Fruit fly (Drosophila melanogaster) whole organism, prepupa: Measurements from ENCODE around the gene robo3.

Experiments
- Blimp-1 ChIP-seq: fragments of 200-800 bp; sonication (Bioruptor generic); optimal IDR thresholded peaks from 3 replicates; lab custom pipeline; 2017; ENCODE audit warnings: missing biosample characterization, missing genetic modification characterization, mild to moderate bottlenecking, moderate library complexity, missing genetic modification reagents
- CG10631 ChIP-seq: fragments of 200-800 bp; sonication (Bioruptor generic); optimal IDR thresholded peaks from 2 replicates; lab custom pipeline; 2016; ENCODE audit warnings: missing biosample characterization, missing genetic modification characterization
- CG11294 ChIP-seq: fragments of 200-800 bp; sonication (Bioruptor generic); IDR thresholded peaks from 2 replicates; pipeline ENCODE4 v1.3.6; 2022; ENCODE audit warnings: missing biosample characterization, missing genetic modification characterization
- CG11762 ChIP-seq: fragments of 200-800 bp; sonication (Bioruptor generic); optimal IDR thresholded peaks from 3 replicates; lab custom pipeline; 2016; ENCODE audit warnings: missing biosample characterization, missing genetic modification characterization; ENCODE audit not compliant: insufficient read depth
- CG11902 ChIP-seq: fragments of 200-800 bp; sonication (Bioruptor generic); optimal IDR thresholded peaks from 3 replicates; lab custom pipeline; 2016; ENCODE audit warnings: missing biosample characterization, missing genetic modification characterization
- CG16779 ChIP-seq: fragments of 200-800 bp; sonication (Bioruptor generic); optimal IDR thresholded peaks from 3 replicates; lab custom pipeline; 2017; ENCODE audit warnings: missing biosample characterization, mild to moderate bottlenecking, missing genetic modification characterization
- CG3032 ChIP-seq: fragments of 200-800 bp; optimal IDR thresholded peaks from 2 replicates; lab custom pipeline; 2019; ENCODE audit warnings: missing biosample characterization, mild to moderate bottlenecking, missing genetic modification characterization, moderate library complexity
- CG31627 ChIP-seq: fragments of 200-800 bp; sonication (Bioruptor generic); optimal IDR thresholded peaks from 3 replicates; lab custom pipeline; 2016; ENCODE audit warnings: missing biosample characterization, missing genetic modification characterization
- CG32006 ChIP-seq: fragments of 200-800 bp; sonication (Bioruptor generic); optimal IDR thresholded peaks from 3 replicates; lab custom pipeline; 2017; ENCODE audit warnings: missing biosample characterization, mild to moderate bottlenecking, missing genetic modification characterization
- CG34406 ChIP-seq: fragments of 200-800 bp; sonication (Bioruptor generic); optimal IDR thresholded peaks from 3 replicates; lab custom pipeline; 2016; ENCODE audit warnings: missing biosample characterization, missing genetic modification characterization
- CG6276 ChIP-seq: fragments of 200-800 bp; sonication (Bioruptor generic); optimal IDR thresholded peaks from 2 replicates; lab custom pipeline; 2017; ENCODE audit warnings: missing biosample characterization, mild to moderate bottlenecking, missing genetic modification characterization
- CG6792 ChIP-seq: fragments of 200-800 bp; sonication (Bioruptor generic); optimal IDR thresholded peaks from 3 replicates; lab custom pipeline; 2016; ENCODE audit warnings: missing biosample characterization, missing genetic modification characterization
- CG6808 ChIP-seq: fragments of 200-800 bp; sonication (Bioruptor generic); optimal IDR thresholded peaks from 3 replicates; lab custom pipeline; 2017; ENCODE audit warnings: missing biosample characterization, missing genetic modification characterization, mild to moderate bottlenecking, moderate library complexity, missing genetic modification reagents
- CG7368 ChIP-seq: fragments of 200-800 bp; sonication (Bioruptor generic); optimal IDR thresholded peaks from 3 replicates; lab custom pipeline; 2016; ENCODE audit warnings: missing biosample characterization, missing genetic modification characterization
- CG8119 ChIP-seq: fragments of 200-800 bp; sonication (Bioruptor generic); IDR thresholded peaks from 3 replicates; pipeline ENCODE4 v1.3.6; 2022; ENCODE audit warnings: missing biosample characterization, missing genetic modification characterization
- CG8319 ChIP-seq: fragments of 200-800 bp; sonication (Bioruptor generic); optimal IDR thresholded peaks from 3 replicates; lab custom pipeline; 2016; ENCODE audit warnings: missing biosample characterization, missing genetic modification characterization
- CG9139 ChIP-seq: fragments of 200-800 bp; sonication (Bioruptor generic); optimal IDR thresholded peaks from 3 replicates; lab custom pipeline; 2017; ENCODE audit warnings: missing biosample characterization, mild to moderate bottlenecking, missing genetic modification characterization
- Eip75B ChIP-seq: fragments of 200-800 bp; sonication (Bioruptor generic); optimal IDR thresholded peaks from 3 replicates; lab custom pipeline; 2016; ENCODE audit warnings: missing biosample characterization, missing genetic modification characterization
- Eip78C ChIP-seq: fragments of 200-800 bp; sonication (Bioruptor generic); peaks from one replicate; lab custom pipeline; 2016; ENCODE audit warnings: missing biosample characterization, missing genetic modification characterization
- Eip93F ChIP-seq: fragments of 200-800 bp; sonication (Bioruptor generic); optimal IDR thresholded peaks from 2 replicates; lab custom pipeline; 2016; ENCODE audit warnings: missing biosample characterization, mild to moderate bottlenecking, missing genetic modification characterization
- Ets96B ChIP-seq: fragments of 200-800 bp; optimal IDR thresholded peaks from 2 replicates; lab custom pipeline; 2019; ENCODE audit warnings: missing biosample characterization, mild to moderate bottlenecking, missing genetic modification characterization, moderate library complexity
- Hr38 ChIP-seq: sonication (Bioruptor generic); optimal IDR thresholded peaks from 2 replicates; lab custom pipeline; 2016; ENCODE audit warnings: missing biosample characterization, missing genetic modification characterization
- Hr39 ChIP-seq: fragments of 200-800 bp; sonication (Bioruptor generic); optimal IDR thresholded peaks from 2 replicates; lab custom pipeline; 2016; ENCODE audit warnings: missing biosample characterization, missing genetic modification characterization
- Hr4 ChIP-seq: fragments of 200-800 bp; sonication (Bioruptor generic); optimal IDR thresholded peaks from 3 replicates; lab custom pipeline; 2016; ENCODE audit warnings: missing biosample characterization, missing genetic modification characterization
- Met ChIP-seq: fragments of 200-800 bp; sonication (Bioruptor generic); optimal IDR thresholded peaks from 3 replicates; lab custom pipeline; 2016; ENCODE audit warnings: missing biosample characterization, missing genetic modification characterization
- OdsH ChIP-seq: fragments of 200-800 bp; sonication (Bioruptor generic); optimal IDR thresholded peaks from 3 replicates; lab custom pipeline; 2016; ENCODE audit warnings: missing biosample characterization, missing genetic modification characterization
- Sox102F ChIP-seq: fragments of 200-800 bp; sonication (Bioruptor generic); optimal IDR thresholded peaks from 2 replicates; lab custom pipeline; 2016; ENCODE audit warnings: missing biosample characterization, mild to moderate bottlenecking, missing genetic modification characterization
- Sox14 ChIP-seq: fragments of 200-800 bp; sonication (Bioruptor generic); optimal IDR thresholded peaks from 3 replicates; lab custom pipeline; 2016; ENCODE audit warnings: missing biosample characterization, missing genetic modification characterization
- Sox15 ChIP-seq: fragments of 200-800 bp; sonication (Bioruptor generic); optimal IDR thresholded peaks from 3 replicates; lab custom pipeline; 2016; ENCODE audit warnings: missing biosample characterization, missing genetic modification characterization
- achi ChIP-seq: fragments of 200-800 bp; sonication (Bioruptor generic); optimal IDR thresholded peaks from 3 replicates; lab custom pipeline; 2016; ENCODE audit warnings: missing biosample characterization, missing genetic modification characterization
- acj6 ChIP-seq: fragments of 200-800 bp; sonication (Bioruptor generic); optimal IDR thresholded peaks from 3 replicates; lab custom pipeline; 2016; ENCODE audit warnings: missing biosample characterization, missing genetic modification characterization
- cyc ChIP-seq: fragments of 200-800 bp; sonication (Bioruptor generic); optimal IDR thresholded peaks from 3 replicates; lab custom pipeline; 2016; ENCODE audit warnings: missing biosample characterization, missing genetic modification characterization
- dac ChIP-seq: fragments of 200-800 bp; sonication (Bioruptor generic); optimal IDR thresholded peaks from 2 replicates; lab custom pipeline; 2017; ENCODE audit warnings: missing biosample characterization, mild to moderate bottlenecking, missing genetic modification characterization
- dsx ChIP-seq: fragments of 200-800 bp; optimal IDR thresholded peaks from 3 replicates; lab custom pipeline; 2019; ENCODE audit warnings: missing biosample characterization, mild to moderate bottlenecking, missing genetic modification characterization, moderate library complexity; ENCODE audit not compliant: poor library complexity, severe bottlenecking
- eg ChIP-seq: fragments of 200-800 bp; sonication (Bioruptor generic); IDR thresholded peaks from 3 replicates; pipeline ENCODE4 v1.3.6; 2022; ENCODE audit warnings: missing biosample characterization, missing genetic modification characterization
- esn ChIP-seq: fragments of 200-800 bp; sonication (Bioruptor generic); optimal IDR thresholded peaks from 2 replicates; lab custom pipeline; 2016; ENCODE audit warnings: missing biosample characterization, mild to moderate bottlenecking, missing genetic modification characterization, moderate library complexity
- fd85E ChIP-seq: fragments of 200-800 bp; sonication (Bioruptor generic); optimal IDR thresholded peaks from 3 replicates; lab custom pipeline; 2016; ENCODE audit warnings: missing biosample characterization, missing genetic modification characterization
- net ChIP-seq: fragments of 200-800 bp; sonication (Bioruptor generic); optimal IDR thresholded peaks from 3 replicates; lab custom pipeline; 2016; ENCODE audit warnings: missing biosample characterization, missing genetic modification characterization
- pdm3 ChIP-seq: fragments of 200-800 bp; sonication (Bioruptor generic); optimal IDR thresholded peaks from 3 replicates; lab custom pipeline; 2016; ENCODE audit warnings: missing biosample characterization, missing genetic modification characterization
- salr ChIP-seq, 2 experiments: fragments of 200-800 bp; sonication (Bioruptor generic); optimal IDR thresholded peaks; 3 replicates each; lab custom pipeline; 2016 to 2018; ENCODE audit warnings: missing biosample characterization in 2 of 2, missing genetic modification characterization in 2 of 2, mild to moderate bottlenecking in 1 of 2
- spab ChIP-seq: fragments of 200-800 bp; sonication (Bioruptor generic); optimal IDR thresholded peaks from 2 replicates; lab custom pipeline; 2017; ENCODE audit warnings: missing biosample characterization, mild to moderate bottlenecking, missing genetic modification characterization, missing genetic modification reagents
- svp ChIP-seq: fragments of 200-800 bp; sonication (Bioruptor generic); peaks from one replicate; lab custom pipeline; 2016; ENCODE audit warnings: missing biosample characterization, missing genetic modification characterization
- topi ChIP-seq: fragments of 200-800 bp; sonication (Bioruptor generic); optimal IDR thresholded peaks from 3 replicates; lab custom pipeline; 2016; ENCODE audit warnings: missing biosample characterization, missing genetic modification characterization

Gene robo3

DNA sequence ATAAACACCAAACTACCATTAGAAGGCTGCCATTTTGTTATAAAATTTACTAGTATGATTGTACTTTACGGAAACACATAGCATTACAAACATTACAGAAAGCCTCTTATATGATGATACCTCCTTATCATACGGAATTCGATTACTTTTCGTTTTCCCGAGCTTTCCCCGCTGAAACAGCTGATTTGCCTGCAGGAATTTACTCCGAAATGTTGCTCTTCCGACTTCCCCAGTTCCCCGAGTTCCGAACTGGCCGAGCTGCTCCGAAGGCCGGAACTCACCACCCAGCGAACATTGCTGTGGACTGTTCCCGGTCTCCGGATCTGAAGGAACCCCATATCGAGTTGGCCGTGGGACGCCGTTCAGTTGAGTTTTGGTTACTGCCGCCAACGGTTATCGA lies at the start of gene robo3:
Gene robo3, plus strand, starts transcription at position 379 of the 400 bp plus-strand sequence.
- TF ChIP-seq CG31627 (GFP tag; lab: Kevin White, UChicago), result no peak
- TF ChIP-seq Eip93F, result no peak
- TF ChIP-seq CG34406 (GFP tag; lab: Kevin White, UChicago), result no peak
- no peak for TF ChIP-seq CG16779 (tag; lab: Kevin White, UChicago)
- TF ChIP-seq net (GFP tag; lab: Kevin White, UChicago), result no peak
- no peak for TF ChIP-seq OdsH
- no peak for TF ChIP-seq cyc (GFP tag; lab: Kevin White, UChicago)
- TF ChIP-seq fd85E, result no peak
- TF ChIP-seq achi, result no peak
- TF ChIP-seq Sox15 (GFP tag; lab: Kevin White, UChicago), result no peak
- no peak for TF ChIP-seq Ets96B (tag; lab: Kevin White, UChicago)
- TF ChIP-seq CG6792 (GFP tag; lab: Kevin White, UChicago), result no peak
- no peak for TF ChIP-seq esn (GFP tag; lab: Kevin White, UChicago)
- no peak for TF ChIP-seq Hr38 (GFP tag; lab: Kevin White, UChicago)

DNA sequence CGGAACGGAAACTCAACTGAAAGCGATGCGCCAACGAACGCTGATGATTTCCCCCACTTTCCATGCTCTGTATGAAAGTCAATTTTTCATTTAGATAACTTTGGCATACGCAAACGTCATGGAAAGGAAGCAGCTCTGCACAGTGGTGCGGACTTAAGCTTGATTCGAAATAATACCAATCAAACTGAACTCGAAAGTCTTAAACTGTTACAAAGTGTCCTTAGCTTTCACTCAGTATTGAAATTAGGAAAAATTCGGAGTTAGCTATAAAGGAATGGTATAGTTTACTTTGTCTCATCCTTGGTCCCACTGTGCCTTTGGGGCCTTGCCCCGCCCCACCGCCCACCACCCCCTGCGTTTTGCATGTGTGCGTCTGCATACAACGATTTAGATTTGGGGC lies 48.8 kb upstream of the robo3 start:
- TF ChIP-seq pdm3 (GFP tag; lab: Kevin White, UChicago), result no peak
- peak; percentile 45 for TF ChIP-seq OdsH
- peak; percentile 59 for TF ChIP-seq svp (GFP tag; lab: Kevin White, UChicago)
- peak; percentile 48 for TF ChIP-seq Eip78C (GFP tag; lab: Kevin White, UChicago)
- TF ChIP-seq Sox15 (GFP tag; lab: Kevin White, UChicago), result no peak
- TF ChIP-seq CG32006 (GFP tag; lab: Kevin White, UChicago), result peak; percentile 17
- no peak for TF ChIP-seq CG6808
- peak; percentile 3 for TF ChIP-seq Hr39 (GFP tag; lab: Kevin White, UChicago)
- no peak for TF ChIP-seq dac
- TF ChIP-seq CG6276 (GFP tag; lab: Kevin White, UChicago), result no peak
- TF ChIP-seq Sox102F (GFP tag; lab: Kevin White, UChicago), result no peak
- no peak for TF ChIP-seq net (GFP tag; lab: Kevin White, UChicago)
- no peak for TF ChIP-seq Blimp-1 (GFP tag; lab: Kevin White, UChicago)
- TF ChIP-seq CG3032 (tag; lab: Kevin White, UChicago), result no peak
- TF ChIP-seq CG11294 (GFP tag; lab: Robert Waterston, UW), result no peak
- no peak for TF ChIP-seq CG8319 (GFP tag; lab: Kevin White, UChicago)
- TF ChIP-seq eg (GFP tag; lab: Robert Waterston, UW), result 0 out of 3 replicates have a peak, but pooled peaks have one; percentile 6
- TF ChIP-seq Hr4 (GFP tag; lab: Kevin White, UChicago), result peak; percentile 19
- TF ChIP-seq CG11762 (GFP tag; lab: Kevin White, UChicago), result no peak
- TF ChIP-seq Met (GFP tag; lab: Kevin White, UChicago), result peak; percentile 24
- no peak for TF ChIP-seq Eip93F
- peak; percentile 34 for TF ChIP-seq esn (GFP tag; lab: Kevin White, UChicago)
- TF ChIP-seq, all 60 proteins: peak for 9

DNA sequence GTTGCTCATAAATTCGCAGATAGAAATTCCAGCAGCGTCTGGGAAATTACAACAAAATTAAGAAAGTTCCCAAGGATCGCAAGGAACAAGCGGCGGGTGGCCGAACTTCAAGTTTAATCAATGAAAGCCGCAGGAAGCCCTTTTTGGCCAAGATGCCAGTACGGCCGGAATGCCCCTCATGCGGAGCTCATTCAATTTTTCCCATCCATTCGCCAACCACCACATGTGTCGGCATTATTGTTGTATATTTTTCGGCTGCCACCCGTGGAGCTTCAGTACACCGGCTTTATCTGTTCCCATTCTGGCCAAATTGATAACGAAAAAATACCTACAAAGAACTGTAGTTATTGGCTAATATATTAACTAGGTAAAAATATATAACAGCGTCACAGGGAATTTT lies 44.7 kb upstream of the robo3 start:
- no peak for TF ChIP-seq salr (GFP tag; optimal IDR thresholded peaks at IDR 0.05; lab: Kevin White, UChicago)
- TF ChIP-seq spab (GFP tag; lab: Kevin White, UChicago), result no peak
- TF ChIP-seq Eip78C (GFP tag; lab: Kevin White, UChicago), result no peak
- no peak for TF ChIP-seq CG8119 (GFP tag; lab: Robert Waterston, UW)
- TF ChIP-seq Eip75B (GFP tag; lab: Kevin White, UChicago), result no peak
- TF ChIP-seq net (GFP tag; lab: Kevin White, UChicago), result no peak
- TF ChIP-seq Sox102F (GFP tag; lab: Kevin White, UChicago), result no peak
- TF ChIP-seq svp (GFP tag; lab: Kevin White, UChicago), result no peak
- no peak for TF ChIP-seq acj6 (GFP tag; lab: Kevin White, UChicago)
- TF ChIP-seq CG11902, result no peak
- TF ChIP-seq CG6792 (GFP tag; lab: Kevin White, UChicago), result no peak
- no peak for TF ChIP-seq Sox14
- no peak for TF ChIP-seq CG9139
- no peak for TF ChIP-seq dsx (GFP tag; lab: Kevin White, UChicago)
- TF ChIP-seq topi (GFP tag; lab: Kevin White, UChicago), result no peak
- TF ChIP-seq fd85E, result no peak
- TF ChIP-seq CG7368, result no peak
- TF ChIP-seq CG8319 (GFP tag; lab: Kevin White, UChicago), result no peak
- TF ChIP-seq CG10631 (GFP tag; lab: Kevin White, UChicago), result no peak
- no peak for TF ChIP-seq achi
